Worm (Caenorhabditis elegans): ENCODE measurements around the gene str-187.
"Not testable (repeated sequence)": the region's sequence is repeated elsewhere in the genome, so short reads cannot be mapped to it uniquely, and the experiment has no call there.

The str-187 gene

ce11 chrIV:17293068-17293467 lies 27.7 kb downstream of the str-187 start:
- TF ChIP-seq dao-5 (tag; optimal IDR thresholded peaks at IDR 0.05) (no peak), him-1 (tag; optimal IDR thresholded peaks at IDR 0.05) (no peak), W03F9.2 (tag; optimal IDR thresholded peaks at IDR 0.05) (no peak)

ce11 chrIV:17293679-17294078 lies 28.3 kb downstream of the str-187 start:
- TF ChIP-seq dao-5 (tag; optimal IDR thresholded peaks at IDR 0.05), result no peak
- TF ChIP-seq him-1 (tag; optimal IDR thresholded peaks at IDR 0.05), result no peak
- no peak for TF ChIP-seq W03F9.2 (tag; optimal IDR thresholded peaks at IDR 0.05)

- TF ChIP-seq him-1 (tag; optimal IDR thresholded peaks at IDR 0.05) (no peak), W03F9.2 (tag; optimal IDR thresholded peaks at IDR 0.05) (no peak), dao-5 (tag; optimal IDR thresholded peaks at IDR 0.05) (no peak)
Measured at ce11 chrIV:17294489-17294888, 29.1 kb downstream of the str-187 start, which contains the start of gene T28F3.5. Gene T28F3.5 (plus strand): TSS chrIV:17294789.

DNA sequence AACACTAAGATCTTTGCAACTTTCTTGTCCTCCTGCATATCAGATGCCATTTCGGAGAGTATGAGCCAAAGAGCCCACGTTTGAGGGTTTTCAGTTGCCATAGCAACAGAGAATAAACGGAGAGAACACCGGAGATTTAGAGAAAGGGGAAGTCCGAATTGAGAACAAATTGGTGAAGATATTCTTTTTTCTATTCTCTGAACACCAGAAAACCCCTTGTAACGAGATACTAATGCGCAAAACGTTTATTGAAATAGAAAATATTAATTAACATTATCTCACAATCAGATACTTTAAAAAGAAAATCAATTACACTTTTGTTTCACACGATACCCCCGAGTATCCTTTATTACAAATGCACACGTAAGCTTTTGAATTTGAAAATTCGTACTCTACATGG lies 36.6 kb downstream of the str-187 start, which contains the start of gene ifta-2:
ifta-2 (minus strand) TSS at position 101 of the 400 bp plus-strand sequence.
- no peak for TF ChIP-seq dao-5 (tag; optimal IDR thresholded peaks at IDR 0.05)
- no peak for TF ChIP-seq him-1 (tag; optimal IDR thresholded peaks at IDR 0.05)
- no peak for TF ChIP-seq W03F9.2 (tag; optimal IDR thresholded peaks at IDR 0.05)

ce11 chrIV:17307223-17307622 lies 41.8 kb downstream of the str-187 start, which contains the start of gene T28F3.8:
Gene T28F3.8 (minus strand): TSS chrIV:17307323.
- TF ChIP-seq him-1, W03F9.2, dao-5 (tag; optimal IDR thresholded peaks at IDR 0.05): not testable (repeated sequence)

- TF ChIP-seq dao-5 (tag; optimal IDR thresholded peaks at IDR 0.05) (no peak), him-1 (tag; optimal IDR thresholded peaks at IDR 0.05) (no peak), W03F9.2 (tag; optimal IDR thresholded peaks at IDR 0.05) (no peak)
Measured at ce11 chrIV:17308211-17308610, 42.8 kb downstream of the str-187 start, which contains the start of gene T28F3.9. Gene T28F3.9 (plus strand): TSS chrIV:17308511.

DNA sequence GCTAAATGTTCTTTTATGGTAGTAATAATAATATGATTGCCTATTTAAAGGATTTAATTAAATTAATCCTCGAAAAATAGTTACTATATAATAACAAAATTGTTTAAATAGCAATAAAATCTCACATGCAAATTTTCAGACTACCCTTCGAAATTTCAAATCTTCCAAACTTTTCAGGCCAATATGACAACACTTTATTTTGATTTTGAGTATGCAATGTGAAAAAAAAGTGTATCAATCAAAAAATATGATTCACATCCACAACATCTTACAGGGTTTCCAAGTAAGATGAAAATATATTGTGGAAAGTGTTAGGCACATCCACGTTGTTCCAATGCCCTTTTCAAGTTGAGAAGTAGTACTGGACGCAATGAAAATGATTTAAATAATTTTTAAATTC lies 46.5 kb downstream of the str-187 start, which contains the start of gene snf-9:
snf-9 (plus strand) TSS at position 301 of the 400 bp plus-strand sequence.
- TF ChIP-seq him-1 (tag; optimal IDR thresholded peaks at IDR 0.05) (no peak), W03F9.2 (tag; optimal IDR thresholded peaks at IDR 0.05) (no peak), dao-5 (tag; optimal IDR thresholded peaks at IDR 0.05) (no peak)

- no peak for TF ChIP-seq dao-5 (tag; optimal IDR thresholded peaks at IDR 0.05)
- TF ChIP-seq him-1 (tag; optimal IDR thresholded peaks at IDR 0.05), result no peak
- TF ChIP-seq W03F9.2 (tag; optimal IDR thresholded peaks at IDR 0.05), result no peak
Measured at ce11 chrIV:17316398-17316797, 51.0 kb downstream of the str-187 start, which contains the start of gene C49C3.20. Gene C49C3.20 (minus strand): TSS chrIV:17316498.
